Worm (Caenorhabditis elegans): ENCODE data around the gene snpc-3.1.

DNA sequence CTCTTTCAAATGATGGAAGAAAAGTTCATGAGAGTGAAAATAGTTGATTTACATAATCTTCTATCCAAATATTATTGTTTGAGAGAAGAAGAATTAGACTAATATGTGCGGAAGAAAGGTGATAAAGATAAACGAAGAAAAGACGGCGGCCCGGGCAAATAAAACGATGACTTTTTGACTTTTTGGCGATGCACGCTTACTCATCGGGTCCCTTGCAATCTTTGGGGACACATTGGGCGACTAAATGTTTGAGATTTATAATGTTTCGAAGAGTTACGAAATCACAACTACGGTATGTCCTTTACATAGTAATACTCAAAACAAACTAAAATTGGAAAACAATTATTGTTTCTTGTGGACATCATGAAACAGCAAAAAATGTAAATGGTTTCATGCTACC, 28.7 kb upstream of the snpc-3.1 start:
- TF ChIP-seq ama-1 (optimal IDR thresholded peaks at IDR 0.05) = no peak
- no peak for TF ChIP-seq flt-1 (GFP tag; IDR thresholded peaks at IDR 0.05)
- no peak for TF ChIP-seq pes-1 (GFP tag; IDR thresholded peaks at IDR 0.05)
- TF ChIP-seq ceh-13 (GFP tag; optimal IDR thresholded peaks at IDR 0.05) = no peak
- TF ChIP-seq F13C5.2 (tag; optimal IDR thresholded peaks at IDR 0.05) = no peak
- TF ChIP-seq aly-1 (tag; optimal IDR thresholded peaks at IDR 0.05) = no peak
- no peak for TF ChIP-seq ceh-36 (tag; optimal IDR thresholded peaks at IDR 0.05)
- TF ChIP-seq scrt-1 (GFP tag; IDR thresholded peaks at IDR 0.05) = no peak
- TF ChIP-seq hnd-1 (tag; optimal IDR thresholded peaks at IDR 0.05) = no peak
- TF ChIP-seq tbx-37 (GFP tag; conservative IDR thresholded peaks at IDR 0.05) = no peak
- TF ChIP-seq tra-4 (tag; optimal IDR thresholded peaks at IDR 0.05) = no peak
- no peak for TF ChIP-seq tbx-11 (GFP tag; IDR thresholded peaks at IDR 0.05)
- TF ChIP-seq ets-7 (tag; optimal IDR thresholded peaks at IDR 0.05) = no peak
- no peak for TF ChIP-seq B0310.2 (tag; optimal IDR thresholded peaks at IDR 0.05)
